ENCODE assay signal across 5 fruit fly cellular contexts in the genomic region with DNA sequence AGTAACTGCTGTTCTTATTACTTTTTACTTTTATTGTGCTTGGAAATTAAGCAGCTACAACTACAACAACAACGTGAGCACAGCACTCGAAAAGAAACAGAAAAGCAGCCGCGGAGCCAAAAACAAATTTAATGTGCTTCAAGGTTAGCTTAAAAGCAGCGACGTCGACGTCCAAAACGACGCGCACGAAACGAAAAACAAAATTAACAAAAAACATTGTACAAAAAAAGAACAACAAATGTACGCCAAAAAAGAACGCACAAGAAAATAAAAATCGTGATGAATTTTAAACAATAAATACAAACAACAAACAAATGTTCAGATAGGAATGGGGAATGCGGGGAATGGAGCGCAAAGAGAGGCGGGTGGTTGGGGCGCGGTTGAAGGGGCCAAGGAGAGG.
A peak's percentile ranks its signal among the peaks of the same experiment; 100 is the strongest.
TF ChIP-seq lines count a peak whose summit lies in the region.

No protein-coding gene starts in this region.

- TF ChIP-seq CTCF in whole organism, embryonic (GFP tag; optimal IDR thresholded peaks at IDR 0.05; lab: Kevin White, UChicago) = no peak

TF ChIP-seq in whole organism, adult, 20 proteins besides CTCF, POLR2A, EP300 and RAD21:
- peak; percentile 35 for TF ChIP-seq tj (GFP tag; optimal IDR thresholded peaks at IDR 0.05; lab: Kevin White, UChicago)
- TF ChIP-seq CG12768 (GFP tag; optimal IDR thresholded peaks at IDR 0.05; lab: Kevin White, UChicago) = no peak

TF ChIP-seq in whole organism, embryonic, 481 proteins besides CTCF, POLR2A, EP300 and RAD21 (continues in another document):
- 0 out of 2 replicates have a peak, but pooled peaks have one; percentile 25 for TF ChIP-seq crol (GFP tag; IDR thresholded peaks at IDR 0.05; lab: Robert Waterston, UW)
- TF ChIP-seq Lhr (GFP tag; optimal IDR thresholded peaks at IDR 0.05; lab: Kevin White, UChicago) = no peak
- TF ChIP-seq sens-2 (GFP tag; IDR thresholded peaks at IDR 0.05; lab: Robert Waterston, UW) = no peak
- no peak for TF ChIP-seq esg (GFP tag; conservative IDR thresholded peaks at IDR 0.05; lab: Robert Waterston, UW)
- 0 out of 4 replicates have a peak, but pooled peaks have one; percentile 47 for TF ChIP-seq chinmo (GFP tag; IDR thresholded peaks at IDR 0.05; lab: Robert Waterston, UW; ENCODE audit: partially characterized antibody)
- TF ChIP-seq fru (optimal IDR thresholded peaks at IDR 0.05; lab: Kevin White, UChicago) = no peak
- no peak for TF ChIP-seq CG6813 (GFP tag; optimal IDR thresholded peaks at IDR 0.05; lab: Kevin White, UChicago)
- no peak for TF ChIP-seq CG4404 (GFP tag; IDR thresholded peaks at IDR 0.05; lab: Robert Waterston, UW)
- TF ChIP-seq Rfx (GFP tag; IDR thresholded peaks at IDR 0.05; lab: Robert Waterston, UW) = no peak
- TF ChIP-seq CG13775 (GFP tag; optimal IDR thresholded peaks at IDR 0.05; lab: Kevin White, UChicago) = no peak
- TF ChIP-seq org-1 (GFP tag; optimal IDR thresholded peaks at IDR 0.05; lab: Kevin White, UChicago) = no peak
- TF ChIP-seq sd (tag; optimal IDR thresholded peaks at IDR 0.05; lab: Kevin White, UChicago) = peak; percentile 84
- TF ChIP-seq crp (GFP tag; optimal IDR thresholded peaks at IDR 0.05; lab: Kevin White, UChicago) = no peak
- TF ChIP-seq CG9609 (GFP tag; optimal IDR thresholded peaks at IDR 0.05; lab: Kevin White, UChicago) = no peak
- TF ChIP-seq CG10209 (GFP tag; optimal IDR thresholded peaks at IDR 0.05; lab: Kevin White, UChicago) = no peak
- no peak for TF ChIP-seq CG11398 (GFP tag; optimal IDR thresholded peaks at IDR 0.05; lab: Kevin White, UChicago)
- TF ChIP-seq Oli (tag; optimal IDR thresholded peaks at IDR 0.05; lab: Kevin White, UChicago) = no peak
- no peak for TF ChIP-seq run (tag; optimal IDR thresholded peaks at IDR 0.05; lab: Kevin White, UChicago)
- TF ChIP-seq ro (GFP tag; IDR thresholded peaks at IDR 0.05; lab: Robert Waterston, UW) = no peak
- no peak for TF ChIP-seq fd3F (GFP tag; optimal IDR thresholded peaks at IDR 0.05; lab: Kevin White, UChicago)
- TF ChIP-seq bbx (GFP tag; IDR thresholded peaks at IDR 0.05; lab: Robert Waterston, UW; ENCODE audit: partially characterized antibody) = no peak

TF ChIP-seq in whole organism, prepupa, 60 proteins besides CTCF, POLR2A, EP300 and RAD21:
- TF ChIP-seq Hr39 (GFP tag; optimal IDR thresholded peaks at IDR 0.05; lab: Kevin White, UChicago) = no peak
- TF ChIP-seq CG7368 (GFP tag; optimal IDR thresholded peaks at IDR 0.05; lab: Kevin White, UChicago) = no peak
- TF ChIP-seq CG6163 (GFP tag; IDR thresholded peaks at IDR 0.05; lab: Robert Waterston, UW) = 0 out of 3 replicates have a peak, but pooled peaks have one; percentile 27
- TF ChIP-seq eg (GFP tag; IDR thresholded peaks at IDR 0.05; lab: Robert Waterston, UW) = peak; percentile 37; the same call in 1 of the 3 replicates
- TF ChIP-seq fd59A (GFP tag; optimal IDR thresholded peaks at IDR 0.05; lab: Kevin White, UChicago) = no peak
- TF ChIP-seq achi (GFP tag; optimal IDR thresholded peaks at IDR 0.05; lab: Kevin White, UChicago) = no peak
- no peak for TF ChIP-seq Eip75B (GFP tag; optimal IDR thresholded peaks at IDR 0.05; lab: Kevin White, UChicago)
- TF ChIP-seq vri (GFP tag; optimal IDR thresholded peaks at IDR 0.05; lab: Kevin White, UChicago) = peak; percentile 14

TF ChIP-seq in whole organism, pupa, 21 proteins besides CTCF, POLR2A, EP300 and RAD21:
- TF ChIP-seq CG14655 (GFP tag; optimal IDR thresholded peaks at IDR 0.05; lab: Kevin White, UChicago) = no peak
- peak; percentile 25; the same call in 1 of the 3 replicates for TF ChIP-seq CG4496 (GFP tag; IDR thresholded peaks at IDR 0.05; lab: Robert Waterston, UW)
- no peak for TF ChIP-seq D1 (tag; optimal IDR thresholded peaks at IDR 0.05; lab: Kevin White, UChicago)
- no peak for TF ChIP-seq Ets98B (GFP tag; IDR thresholded peaks at IDR 0.05; lab: Robert Waterston, UW)
- no peak for TF ChIP-seq CG34367 (tag; optimal IDR thresholded peaks at IDR 0.05; lab: Kevin White, UChicago)
- TF ChIP-seq CG17806 (tag; optimal IDR thresholded peaks at IDR 0.05; lab: Kevin White, UChicago) = no peak
- TF ChIP-seq CG12605 (GFP tag; IDR thresholded peaks at IDR 0.05; lab: Robert Waterston, UW) = peak; percentile 49
- TF ChIP-seq EcR (GFP tag; optimal IDR thresholded peaks at IDR 0.05; lab: Kevin White, UChicago) = no peak

TF ChIP-seq in whole organism, wandering third instar larva, 38 proteins besides CTCF, POLR2A, EP300 and RAD21:
- TF ChIP-seq CrebA (GFP tag; optimal IDR thresholded peaks at IDR 0.05; lab: Kevin White, UChicago; ENCODE audit: borderline replicate concordance) (peak; percentile 77), fru (GFP tag; optimal IDR thresholded peaks at IDR 0.05; lab: Kevin White, UChicago) (peak; percentile 5), Sp1 (GFP tag; optimal IDR thresholded peaks at IDR 0.05; lab: Kevin White, UChicago) (peak; percentile 74), jim (GFP tag; optimal IDR thresholded peaks at IDR 0.05; lab: Kevin White, UChicago) (peak; percentile 45), Rel (GFP tag; optimal IDR thresholded peaks at IDR 0.05; lab: Kevin White, UChicago) (peak; percentile 59), Rel (tag; optimal IDR thresholded peaks at IDR 0.05; lab: Kevin White, UChicago) (peak; percentile 60), Dif (GFP tag; optimal IDR thresholded peaks at IDR 0.05; lab: Kevin White, UChicago; ENCODE audit: partially characterized antibody) (no peak), foxo (GFP tag; optimal IDR thresholded peaks at IDR 0.05; lab: Kevin White, UChicago) (peak in 1 of 2 experiments; percentile 58), HLH106 (tag; optimal IDR thresholded peaks at IDR 0.05; lab: Kevin White, UChicago) (no peak), Myc (optimal IDR thresholded peaks at IDR 0.05; lab: Kevin White, UChicago) (no peak), Hnf4 (GFP tag; optimal IDR thresholded peaks at IDR 0.05; lab: Kevin White, UChicago) (no peak), OdsH (GFP tag; optimal IDR thresholded peaks at IDR 0.05; lab: Kevin White, UChicago) (no peak)
TF ChIP-seq in whole organism, wandering third instar larva: peak in this region for 6.
